Worm (Caenorhabditis elegans): ENCODE data around the gene ostf-4.

DNA sequence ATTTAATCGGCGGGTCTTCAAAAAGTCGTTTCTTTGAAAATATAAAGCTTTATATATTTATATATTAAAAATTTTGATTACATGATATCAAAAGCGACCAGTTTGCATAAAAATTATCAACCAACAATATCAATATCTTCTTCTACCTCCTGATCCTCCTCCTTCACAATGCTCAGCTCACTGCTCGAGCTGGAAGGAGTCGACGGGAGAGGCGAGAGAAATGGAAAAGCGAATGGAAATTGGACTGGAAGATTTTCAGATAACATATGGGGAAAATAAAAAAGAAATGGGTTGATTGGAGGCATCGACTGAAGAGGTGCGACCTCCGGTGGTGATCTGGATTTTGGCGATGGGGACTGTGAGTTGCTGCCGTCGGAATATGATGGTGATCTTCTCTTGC lies 21.6 kb upstream of the ostf-4 start:
- TF ChIP-seq nhr-90 (tag; optimal IDR thresholded peaks at IDR 0.05): no peak
- no peak for TF ChIP-seq lin-35 (GFP tag; optimal IDR thresholded peaks at IDR 0.05)
- TF ChIP-seq nhr-179 (tag; optimal IDR thresholded peaks at IDR 0.05): no peak
- no peak for TF ChIP-seq efl-1 (GFP tag; optimal IDR thresholded peaks at IDR 0.05)
- TF ChIP-seq ceh-27 (GFP tag; optimal IDR thresholded peaks at IDR 0.05): no peak
- no peak for TF ChIP-seq unc-62 (GFP tag; optimal IDR thresholded peaks at IDR 0.05)
- no peak for TF ChIP-seq mes-4 (tag; optimal IDR thresholded peaks at IDR 0.05)
- TF ChIP-seq atf-7 (tag; optimal IDR thresholded peaks at IDR 0.05): no peak
- no peak for TF ChIP-seq F37B4.10 (GFP tag; IDR thresholded peaks at IDR 0.05)
- TF ChIP-seq die-1 (tag; optimal IDR thresholded peaks at IDR 0.05): no peak
- TF ChIP-seq lir-1 (GFP tag; conservative IDR thresholded peaks at IDR 0.05): no peak

Data from whole organism, young adult.